Worm (Caenorhabditis elegans) whole organism, late embryonic: ENCODE measurements around the gene F40G12.5.

ENCODE experiments used
- ceh-45 ChIP-seq: fragments of 200-800 bp; sonication (Bioruptor generic); IDR thresholded peaks from 2 replicates; pipeline ENCODE4 v1.3.6; 2022; ENCODE audit warnings: missing genetic modification reagents, missing genetic modification characterization, missing compliant biosample characterization
- ceh-9 ChIP-seq: sonication (generic microtip); optimal IDR thresholded peaks from 2 replicates; lab custom pipeline; 2016; ENCODE audit warnings: mild to moderate bottlenecking, missing genetic modification characterization, inconsistent platforms, missing compliant biosample characterization
- dmd-4 ChIP-seq: sonication (generic microtip); optimal IDR thresholded peaks from 2 replicates; lab custom pipeline; 2016; ENCODE audit warnings: borderline replicate concordance, missing genetic modification characterization, missing compliant biosample characterization
- elt-2 ChIP-seq: sonication (generic microtip); optimal IDR thresholded peaks from 2 replicates; lab custom pipeline; 2016; ENCODE audit warnings: missing genetic modification reagents, missing genetic modification characterization, missing compliant biosample characterization
- fax-1 ChIP-seq: sonication (generic microtip); optimal IDR thresholded peaks from 2 replicates; lab custom pipeline; 2016; ENCODE audit warnings: missing genotype, missing genetic modification characterization, missing compliant biosample characterization
- lim-6 ChIP-seq: sonication (generic microtip); optimal IDR thresholded peaks from 2 replicates; lab custom pipeline; 2016; ENCODE audit warnings: missing genetic modification characterization, missing compliant biosample characterization
- mec-3 ChIP-seq: sonication (generic microtip); optimal IDR thresholded peaks from 2 replicates; lab custom pipeline; 2016; ENCODE audit warnings: borderline replicate concordance, missing genetic modification characterization, missing compliant biosample characterization
- nhr-11 ChIP-seq: fragments of 150-350 bp; optimal IDR thresholded peaks from 2 replicates; lab custom pipeline; 2014; ENCODE audit warnings: missing biosample characterization, missing genetic modification characterization
- odd-2 ChIP-seq: sonication (generic microtip); optimal IDR thresholded peaks from 2 replicates; lab custom pipeline; 2017; ENCODE audit warnings: antibody characterized with exemption, mild to moderate bottlenecking, missing genetic modification characterization, missing compliant biosample characterization
- pag-3 ChIP-seq: sonication (generic microtip); optimal IDR thresholded peaks from 2 replicates; lab custom pipeline; 2016; ENCODE audit warnings: missing compliant biosample characterization, missing genetic modification characterization, borderline replicate concordance
- pha-4 ChIP-seq: fragments of 150-350 bp; optimal IDR thresholded peaks from 2 replicates; lab custom pipeline; 2018; ENCODE audit warnings: missing biosample characterization, missing genetic modification reagents, missing genetic modification characterization
- syd-9 ChIP-seq: sonication (generic microtip); optimal IDR thresholded peaks from 2 replicates; lab custom pipeline; 2016; ENCODE audit warnings: mild to moderate bottlenecking, missing genetic modification characterization, moderate library complexity, missing compliant biosample characterization
- unc-86 ChIP-seq: sonication (generic microtip); optimal IDR thresholded peaks from 2 replicates; lab custom pipeline; 2016; ENCODE audit warnings: missing genetic modification characterization, missing compliant biosample characterization

- TF ChIP-seq ceh-9 (tag; lab: Kevin White, UChicago) (no peak), mec-3 (tag; lab: Kevin White, UChicago) (no peak), dmd-4 (tag; lab: Kevin White, UChicago) (no peak), elt-2 (tag; lab: Kevin White, UChicago) (no peak), unc-86 (tag; lab: Kevin White, UChicago) (no peak), fax-1 (no peak), lim-6 (no peak), pha-4 (tag; lab: Kevin White, UChicago) (no peak), pag-3 (tag; lab: Kevin White, UChicago) (no peak), odd-2 (tag; lab: Kevin White, UChicago) (no peak), nhr-11 (tag; lab: Kevin White, UChicago) (no peak), ceh-45 (GFP tag; lab: Robert Waterston, UW) (no peak), syd-9 (tag; lab: Kevin White, UChicago) (no peak)
These were observed 40.5 kb upstream of the F40G12.5 start, which contains the start of gene ddn-3 for ce11 chrV:14311115-14311514.
